Fruit fly (Drosophila melanogaster) whole organism, prepupa: ENCODE results near the gene Ance.

Experiments
- Eip75B ChIP-seq: fragments of 200-800 bp; sonication (Bioruptor generic); optimal IDR thresholded peaks from 3 replicates; lab custom pipeline; 2016; ENCODE audit warnings: missing biosample characterization, missing genetic modification characterization
- Ets96B ChIP-seq: fragments of 200-800 bp; optimal IDR thresholded peaks from 2 replicates; lab custom pipeline; 2019; ENCODE audit warnings: missing biosample characterization, mild to moderate bottlenecking, missing genetic modification characterization, moderate library complexity
- OdsH ChIP-seq: fragments of 200-800 bp; sonication (Bioruptor generic); optimal IDR thresholded peaks from 3 replicates; lab custom pipeline; 2016; ENCODE audit warnings: missing biosample characterization, missing genetic modification characterization
- Sox102F ChIP-seq: fragments of 200-800 bp; sonication (Bioruptor generic); optimal IDR thresholded peaks from 2 replicates; lab custom pipeline; 2016; ENCODE audit warnings: missing biosample characterization, mild to moderate bottlenecking, missing genetic modification characterization
- Sox15 ChIP-seq: fragments of 200-800 bp; sonication (Bioruptor generic); optimal IDR thresholded peaks from 3 replicates; lab custom pipeline; 2016; ENCODE audit warnings: missing biosample characterization, missing genetic modification characterization
- fkh ChIP-seq: fragments of 200-800 bp; sonication (Bioruptor generic); optimal IDR thresholded peaks from 3 replicates; lab custom pipeline; 2017; ENCODE audit warnings: missing biosample characterization, mild to moderate bottlenecking, missing genetic modification characterization, moderate library complexity
- lz ChIP-seq: fragments of 200-800 bp; sonication (Bioruptor generic); optimal IDR thresholded peaks from 3 replicates; lab custom pipeline; 2016; ENCODE audit warnings: missing biosample characterization, missing genetic modification characterization
- net ChIP-seq: fragments of 200-800 bp; sonication (Bioruptor generic); optimal IDR thresholded peaks from 3 replicates; lab custom pipeline; 2016; ENCODE audit warnings: missing biosample characterization, missing genetic modification characterization

dm6 chr2L:13909033-13909432 lies 3.6 kb downstream of the Ance start, which contains the start of gene Ance-2:
- no peak for TF ChIP-seq Ets96B (tag; lab: Kevin White, UChicago)
- TF ChIP-seq OdsH (GFP tag; lab: Kevin White, UChicago), result no peak
- no peak for TF ChIP-seq Eip75B (GFP tag; lab: Kevin White, UChicago)
- TF ChIP-seq net, result no peak
- TF ChIP-seq Sox102F (GFP tag; lab: Kevin White, UChicago), result no peak
- no peak for TF ChIP-seq lz
- no peak for TF ChIP-seq Sox15 (GFP tag; lab: Kevin White, UChicago)
- no peak for TF ChIP-seq fkh (GFP tag; lab: Kevin White, UChicago)
